Worm (Caenorhabditis elegans): ENCODE data around the gene ZK105.12.
A peak's percentile ranks its signal among the peaks of the same experiment; 100 is the strongest.

Gene ZK105.12

ce11 chrV:7734909-7735308, 19.0 kb upstream of the ZK105.12 start, which contains the start of gene clic-1 (continued):
- no peak for TF ChIP-seq ZK337.2 (GFP tag; IDR thresholded peaks at IDR 0.05)
- no peak for TF ChIP-seq Y75B8A.6 (GFP tag; IDR thresholded peaks at IDR 0.05)
- TF ChIP-seq lsy-2 (tag; optimal IDR thresholded peaks at IDR 0.05), result peak in 1 of 2 experiments; percentile 70
- no peak for TF ChIP-seq nhr-111 (GFP tag; optimal IDR thresholded peaks at IDR 0.05)
- no peak for TF ChIP-seq pha-4 (GFP tag; IDR thresholded peaks at IDR 0.05)
- no peak for TF ChIP-seq pha-4 (tag; optimal IDR thresholded peaks at IDR 0.05)
- no peak for TF ChIP-seq nhr-11 (tag; optimal IDR thresholded peaks at IDR 0.05)
- no peak for TF ChIP-seq D1046.2 (GFP tag; IDR thresholded peaks at IDR 0.05)
- no peak for TF ChIP-seq unc-39 (tag; optimal IDR thresholded peaks at IDR 0.05)
- no peak for TF ChIP-seq ceh-28 (tag; optimal IDR thresholded peaks at IDR 0.05)
- TF ChIP-seq set-16 (GFP tag; IDR thresholded peaks at IDR 0.05), result no peak
- no peak for TF ChIP-seq vab-7 (GFP tag; IDR thresholded peaks at IDR 0.05)
- no peak for TF ChIP-seq zfp-2 (tag; optimal IDR thresholded peaks at IDR 0.05)
- no peak for TF ChIP-seq nhr-76 (tag; optimal IDR thresholded peaks at IDR 0.05)
- no peak for TF ChIP-seq lir-3 (tag; optimal IDR thresholded peaks at IDR 0.05)
- TF ChIP-seq dve-1 (tag; optimal IDR thresholded peaks at IDR 0.05; ENCODE audit: insufficient read depth), result peak; percentile 29
- TF ChIP-seq mxl-3 (GFP tag; optimal IDR thresholded peaks at IDR 0.05), result peak; percentile 48
- no peak for TF ChIP-seq T26A8.4 (GFP tag; IDR thresholded peaks at IDR 0.05)
- peak; percentile 36 for TF ChIP-seq ama-1 (optimal IDR thresholded peaks at IDR 0.05)
- TF ChIP-seq nhr-41 (GFP tag; IDR thresholded peaks at IDR 0.05), result no peak
- no peak for TF ChIP-seq ZK546.5 (tag; optimal IDR thresholded peaks at IDR 0.05)
- no peak for TF ChIP-seq F10B5.3 (tag; optimal IDR thresholded peaks at IDR 0.05)
- no peak for TF ChIP-seq ceh-32 (tag; optimal IDR thresholded peaks at IDR 0.05; ENCODE audit: poor library complexity)
- TF ChIP-seq egl-27 (tag; optimal IDR thresholded peaks at IDR 0.05), result no peak
- TF ChIP-seq ctbp-1 (GFP tag; IDR thresholded peaks at IDR 0.05), result no peak
- no peak for TF ChIP-seq lin-39 (tag; optimal IDR thresholded peaks at IDR 0.05)
- no peak for TF ChIP-seq nhr-77 (tag; optimal IDR thresholded peaks at IDR 0.05)
- TF ChIP-seq dmd-6 (GFP tag; IDR thresholded peaks at IDR 0.05), result no peak; the same call in 1 of the 2 replicates
- TF ChIP-seq snpc-4 (tag; optimal IDR thresholded peaks at IDR 0.05), result no peak
- no peak for TF ChIP-seq daf-8 (GFP tag; IDR thresholded peaks at IDR 0.05)
- no peak for TF ChIP-seq ztf-11 (tag; optimal IDR thresholded peaks at IDR 0.05)
- no peak for TF ChIP-seq lin-13 (GFP tag; optimal IDR thresholded peaks at IDR 0.05)
- TF ChIP-seq nhr-48 (tag; optimal IDR thresholded peaks at IDR 0.05), result no peak
- no peak for TF ChIP-seq spr-3 (GFP tag; optimal IDR thresholded peaks at IDR 0.05)
- TF ChIP-seq lin-15B (tag; optimal IDR thresholded peaks at IDR 0.05), result no peak
- peak; percentile 59; the same call in 1 of the 2 replicates for TF ChIP-seq hmg-1.1 (GFP tag; IDR thresholded peaks at IDR 0.05)
- peak; percentile 74 for TF ChIP-seq hlh-30 (tag; optimal IDR thresholded peaks at IDR 0.05; ENCODE audit: insufficient read depth)
- TF ChIP-seq ceh-82 (tag; optimal IDR thresholded peaks at IDR 0.05), result no peak
- peak; percentile 33 for TF ChIP-seq mep-1 (tag; optimal IDR thresholded peaks at IDR 0.05)
- TF ChIP-seq aly-2 (tag; optimal IDR thresholded peaks at IDR 0.05), result no peak
- TF ChIP-seq zip-11 (GFP tag; IDR thresholded peaks at IDR 0.05), result no peak
- TF ChIP-seq Y48G9A.11 (GFP tag; IDR thresholded peaks at IDR 0.05), result no peak
- no peak for TF ChIP-seq arid-1 (GFP tag; conservative IDR thresholded peaks at IDR 0.05)
- no peak for TF ChIP-seq daf-12 (tag; optimal IDR thresholded peaks at IDR 0.05)
- TF ChIP-seq skn-1 (tag; optimal IDR thresholded peaks at IDR 0.05), result no peak
- no peak for TF ChIP-seq dmd-8 (GFP tag; IDR thresholded peaks at IDR 0.05)
- TF ChIP-seq unc-62 (GFP tag; optimal IDR thresholded peaks at IDR 0.05 in 1 of 2), result no peak
- no peak for TF ChIP-seq unc-62 (tag; optimal IDR thresholded peaks at IDR 0.05)
- TF ChIP-seq nhr-25 (tag; optimal IDR thresholded peaks at IDR 0.05; ENCODE audit: borderline replicate concordance, insufficient read depth), result no peak
- no peak for TF ChIP-seq egl-43 (GFP tag; IDR thresholded peaks at IDR 0.05)
- peak; percentile 92 for TF ChIP-seq dpl-1 (GFP tag; optimal IDR thresholded peaks at IDR 0.05)
- TF ChIP-seq sdz-12 (GFP tag; optimal IDR thresholded peaks at IDR 0.05), result no peak
- TF ChIP-seq unc-130 (GFP tag; optimal IDR thresholded peaks at IDR 0.05), result no peak

All from whole organism, L4 larva.